Worm (Caenorhabditis elegans) whole organism, L4 larva: ENCODE results near the gene F54E4.3.

Experiments used
- D1046.2 ChIP-seq: fragments of 200-800 bp; sonication (Bioruptor generic); IDR thresholded peaks from 2 replicates; pipeline ENCODE4 v1.3.6; 2022; ENCODE audit warnings: missing genetic modification characterization, missing compliant biosample characterization
- F26F4.8 ChIP-seq: fragments of 200-800 bp; sonication (Bioruptor generic); conservative IDR thresholded peaks from 2 replicates; pipeline ENCODE4 v1.3.6; 2022; ENCODE audit warnings: missing genetic modification characterization, missing compliant biosample characterization
- F49E8.2 ChIP-seq: sonication (generic microtip); optimal IDR thresholded peaks from 2 replicates; lab custom pipeline; 2016; ENCODE audit warnings: missing compliant biosample characterization, mild to moderate bottlenecking, missing genetic modification characterization, borderline replicate concordance
- T20F7.1 ChIP-seq: fragments of 200-800 bp; sonication (Bioruptor generic); optimal IDR thresholded peaks from 2 replicates; lab custom pipeline; 2018; ENCODE audit warnings: mild to moderate bottlenecking, missing genetic modification characterization, missing compliant biosample characterization
- aha-1 ChIP-seq: fragments of 150-350 bp; peaks from one replicate; lab custom pipeline; 2014; ENCODE audit warnings: missing biosample characterization, missing genetic modification characterization
- arid-1 ChIP-seq: fragments of 200-800 bp; sonication (Bioruptor generic); conservative IDR thresholded peaks from 2 replicates; pipeline ENCODE4 v1.3.6; 2022; ENCODE audit warnings: missing genetic modification reagents, missing genetic modification characterization, missing compliant biosample characterization
- ceh-28 ChIP-seq: fragments of 150-350 bp; optimal IDR thresholded peaks from 2 replicates; lab custom pipeline; 2014; ENCODE audit warnings: missing biosample characterization, missing genetic modification reagents, missing genetic modification characterization
- ceh-44 ChIP-seq: fragments of 200-800 bp; sonication (Bioruptor generic); IDR thresholded peaks from 2 replicates; pipeline ENCODE4 v1.3.6; 2022; ENCODE audit warnings: missing genetic modification reagents, missing genetic modification characterization, missing compliant biosample characterization
- ceh-62 ChIP-seq: sonication (generic microtip); optimal IDR thresholded peaks from 2 replicates; lab custom pipeline; 2017; ENCODE audit warnings: missing biosample characterization, missing genetic modification characterization
- daf-16 ChIP-seq, 3 experiments: sonication (generic microtip); optimal IDR thresholded peaks; 2 replicates each; lab custom pipeline; 2016 to 2017; ENCODE audit warnings: missing genetic modification characterization in 3 of 3, missing genetic modification reagents in 3 of 3, mild to moderate bottlenecking in 2 of 3, missing compliant biosample characterization in 2 of 3, missing biosample characterization in 1 of 3, moderate library complexity in 1 of 3
- dmd-6 ChIP-seq: fragments of 200-800 bp; sonication (Bioruptor generic); IDR thresholded peaks from 2 replicates; pipeline ENCODE4 v1.3.6; 2022; ENCODE audit warnings: missing genetic modification reagents, missing genetic modification characterization, missing compliant biosample characterization
- dmd-8 ChIP-seq: fragments of 200-800 bp; sonication (Bioruptor generic); IDR thresholded peaks from 2 replicates; pipeline ENCODE4 v1.3.6; 2022; ENCODE audit warnings: missing genetic modification characterization, missing compliant biosample characterization
- egl-43 ChIP-seq: fragments of 200-800 bp; sonication (Bioruptor generic); IDR thresholded peaks from 2 replicates; pipeline ENCODE4 v1.3.6; 2022; ENCODE audit warnings: missing genetic modification reagents, missing genetic modification characterization, missing compliant biosample characterization
- hlh-11 ChIP-seq: fragments of 200-800 bp; sonication (Bioruptor generic); optimal IDR thresholded peaks from 2 replicates; lab custom pipeline; 2018; ENCODE audit warnings: mild to moderate bottlenecking, missing genetic modification characterization, missing compliant biosample characterization
- hlh-30 ChIP-seq: sonication (generic microtip); optimal IDR thresholded peaks from 2 replicates; lab custom pipeline; 2017; ENCODE audit warnings: antibody characterized with exemption, mild to moderate bottlenecking, missing genetic modification characterization, missing compliant biosample characterization; ENCODE audit not compliant: insufficient read depth
- lim-7 ChIP-seq: fragments of 200-800 bp; sonication (Bioruptor generic); IDR thresholded peaks from 2 replicates; pipeline ENCODE4 v1.3.6; 2022; ENCODE audit warnings: missing genetic modification characterization, missing compliant biosample characterization
- madf-5 ChIP-seq, 2 experiments: fragments of 200-800 bp; sonication (Bioruptor generic); IDR thresholded peaks; 2 replicates each; pipeline ENCODE4 v1.3.6; 2022; ENCODE audit warnings: missing compliant biosample characterization in 2 of 2, missing genetic modification characterization in 2 of 2
- mep-1 ChIP-seq: fragments of 150-350 bp; sonication (generic microtip); optimal IDR thresholded peaks from 3 replicates; lab custom pipeline; 2014; ENCODE audit warnings: missing biosample characterization, missing genetic modification characterization
- mes-2 ChIP-seq: sonication (generic microtip); optimal IDR thresholded peaks from 2 replicates; lab custom pipeline; 2016; ENCODE audit warnings: missing genotype, mild to moderate bottlenecking, missing genetic modification characterization, missing compliant biosample characterization; ENCODE audit not compliant: poor library complexity, severe bottlenecking
- nhr-41 ChIP-seq: fragments of 200-800 bp; sonication (Bioruptor generic); IDR thresholded peaks from 2 replicates; pipeline ENCODE4 v1.3.6; 2022; ENCODE audit warnings: missing genetic modification reagents, missing genetic modification characterization, missing compliant biosample characterization
- nhr-48 ChIP-seq: sonication (generic microtip); optimal IDR thresholded peaks from 2 replicates; lab custom pipeline; 2016; ENCODE audit warnings: mild to moderate bottlenecking, missing genetic modification characterization, missing compliant biosample characterization
- pha-4 ChIP-seq, 2 experiments: fragments of 150-350 bp in 1 of 2; fragments of 200-800 bp in 1 of 2; sonication (Bioruptor generic) in 1 of 2; IDR thresholded peaks in 1 of 2; optimal IDR thresholded peaks in 1 of 2; 2 replicates each; pipeline versions ENCODE4 v1.3.6 to Lab custom; 2014 to 2022; ENCODE audit warnings: missing genetic modification characterization in 2 of 2, missing genetic modification reagents in 2 of 2, missing biosample characterization in 1 of 2, missing compliant biosample characterization in 1 of 2
- pqm-1 ChIP-seq: sonication (generic microtip); optimal IDR thresholded peaks from 2 replicates; lab custom pipeline; 2017; ENCODE audit warnings: missing biosample characterization, missing genetic modification characterization
- snpc-1.2 ChIP-seq: fragments of 200-800 bp; sonication (Bioruptor generic); IDR thresholded peaks from 2 replicates; pipeline ENCODE4 v1.3.6; 2022; ENCODE audit warnings: missing genetic modification reagents, missing genetic modification characterization, missing compliant biosample characterization
- snpc-4 ChIP-seq: fragments of 150-350 bp; optimal IDR thresholded peaks from 2 replicates; lab custom pipeline; 2014; ENCODE audit warnings: missing biosample characterization, missing genetic modification characterization
- tra-1 ChIP-seq: fragments of 200-800 bp; sonication (Bioruptor generic); IDR thresholded peaks from 2 replicates; pipeline ENCODE4 v1.3.6; 2022; ENCODE audit warnings: missing genetic modification reagents, missing genetic modification characterization, missing compliant biosample characterization
- unc-62 ChIP-seq, 3 experiments: fragments of 150-350 bp in 1 of 3; sonication (generic microtip); optimal IDR thresholded peaks in 2 of 3; peaks in 1 of 3; 1 replicate in 1 of 3; 2 replicates in 2 of 3; lab custom pipeline; 2014 to 2017; ENCODE audit warnings: missing biosample characterization in 3 of 3, missing genetic modification characterization in 3 of 3, missing genetic modification reagents in 3 of 3, missing genotype in 1 of 3
- vab-7 ChIP-seq: fragments of 200-800 bp; sonication (Bioruptor generic); IDR thresholded peaks from 2 replicates; pipeline ENCODE4 v1.3.6; 2022; ENCODE audit warnings: missing genetic modification reagents, missing genetic modification characterization, missing compliant biosample characterization
- zag-1 ChIP-seq: fragments of 150-350 bp; optimal IDR thresholded peaks from 2 replicates; lab custom pipeline; 2014; ENCODE audit warnings: missing biosample characterization, missing genetic modification characterization
- zfp-3 ChIP-seq: fragments of 200-800 bp; sonication (Bioruptor generic); conservative IDR thresholded peaks from 2 replicates; pipeline ENCODE4 v1.3.6; 2022; ENCODE audit warnings: missing genetic modification reagents, missing genetic modification characterization, missing compliant biosample characterization
- zip-11 ChIP-seq: fragments of 200-800 bp; sonication (Bioruptor generic); IDR thresholded peaks from 2 replicates; pipeline ENCODE4 v1.3.6; 2022; ENCODE audit warnings: missing genetic modification characterization, missing compliant biosample characterization
- zip-2 ChIP-seq: fragments of 150-350 bp; optimal IDR thresholded peaks from 2 replicates; lab custom pipeline; 2014; ENCODE audit warnings: missing biosample characterization, missing genetic modification characterization

Gene F54E4.3

DNA sequence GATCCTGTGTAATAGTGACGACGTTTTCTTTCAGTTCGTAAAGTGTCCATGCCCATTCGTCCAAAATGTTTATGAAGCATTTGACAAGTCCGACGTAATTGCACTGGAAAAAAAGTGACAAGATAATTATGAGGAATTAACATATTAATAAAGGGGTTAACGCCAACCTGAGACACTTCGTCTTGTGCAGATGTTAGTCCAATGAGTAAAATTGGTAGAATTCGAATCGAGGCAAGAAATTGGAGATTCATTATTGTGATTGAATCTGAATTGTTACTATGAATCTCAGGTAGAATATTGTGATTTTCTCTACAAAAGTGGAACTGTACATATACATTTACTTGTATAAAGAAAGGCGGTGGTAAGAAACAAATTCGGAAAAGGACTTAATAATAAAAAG, at the start of gene F54E4.3:
F54E4.3 (minus strand) TSS at position 265 of the 400 bp plus-strand sequence.
- TF ChIP-seq F49E8.2 (tag; lab: Kevin White, UChicago) (no peak), unc-62 (GFP tag; optimal IDR thresholded peaks at IDR 0.05 in 1 of 2; lab: Kevin White, UChicago) (peak in 1 of 2 experiments; percentile 95), unc-62 (tag; optimal IDR thresholded peaks at IDR 0.05; lab: Kevin White, UChicago) (no peak)

DNA sequence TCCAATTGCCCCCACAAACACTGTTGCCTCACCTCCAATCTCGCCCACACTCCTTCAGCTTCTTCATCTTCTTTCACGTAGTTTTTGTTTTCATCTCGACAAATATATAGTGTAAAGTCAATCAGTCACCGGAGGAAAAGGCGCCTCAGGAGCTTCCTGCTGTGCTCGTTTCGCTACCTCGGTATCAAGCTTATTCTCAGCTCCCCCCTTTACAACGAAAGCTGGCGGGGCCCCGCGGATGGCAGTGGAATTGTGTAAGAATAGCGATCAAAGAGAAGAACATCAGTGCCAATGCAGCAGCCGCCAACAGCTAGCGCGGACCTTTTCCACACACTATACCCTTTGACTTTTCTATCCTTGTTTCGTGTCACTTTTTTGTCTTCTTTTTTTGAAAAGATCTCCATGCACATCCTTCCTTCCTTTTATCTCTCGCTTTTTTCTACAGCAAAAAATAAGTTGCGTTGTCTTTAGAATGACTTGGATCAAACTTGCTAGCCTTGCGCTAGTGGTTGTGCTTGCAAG, 48.2 kb upstream of the F54E4.3 start, which contains the start of gene csq-1:
csq-1 (plus strand) TSS at position 472 of the 522 bp plus-strand sequence.
- no peak for TF ChIP-seq pqm-1 (tag; lab: Kevin White, UChicago)
- TF ChIP-seq aha-1 (tag; lab: Kevin White, UChicago), result peak; percentile 68
- TF ChIP-seq hlh-11 (tag; lab: Kevin White, UChicago), result peak; percentile 24
- no peak for TF ChIP-seq nhr-48 (tag; lab: Kevin White, UChicago)
- no peak for TF ChIP-seq zag-1 (tag; lab: Kevin White, UChicago)
- 0 out of 2 replicates have a peak, but pooled peaks have one; percentile 24 for TF ChIP-seq snpc-1.2
- peak in 1 of 2 experiments; percentile 34 for TF ChIP-seq daf-16 (GFP tag; optimal IDR thresholded peaks at IDR 0.05; lab: Kevin White, UChicago)
- no peak for TF ChIP-seq daf-16 (tag; optimal IDR thresholded peaks at IDR 0.05; lab: Kevin White, UChicago)
- TF ChIP-seq, all 104 proteins: peak for 4

DNA sequence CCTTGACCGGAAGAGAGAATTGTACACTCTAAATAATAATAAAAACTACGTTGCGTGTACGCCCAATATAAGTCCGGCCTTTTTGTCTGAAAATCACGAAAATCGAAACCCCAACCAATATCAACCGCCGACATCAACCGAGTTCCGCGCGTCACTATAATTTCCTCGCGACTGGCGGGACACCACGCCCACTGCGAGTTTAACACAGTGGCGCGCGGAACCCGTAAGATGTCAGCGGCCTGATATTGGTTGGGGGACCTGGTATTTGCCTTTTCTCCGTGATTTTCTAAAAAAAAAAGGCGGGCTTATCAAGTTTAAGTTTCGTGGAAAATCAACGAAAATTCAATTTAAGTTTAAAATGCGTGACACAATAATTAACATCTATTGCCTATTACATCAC, 44.3 kb upstream of the F54E4.3 start:
- peak; percentile 52 for TF ChIP-seq snpc-4
- TF ChIP-seq ceh-28 (tag; lab: Kevin White, UChicago), result no peak

DNA sequence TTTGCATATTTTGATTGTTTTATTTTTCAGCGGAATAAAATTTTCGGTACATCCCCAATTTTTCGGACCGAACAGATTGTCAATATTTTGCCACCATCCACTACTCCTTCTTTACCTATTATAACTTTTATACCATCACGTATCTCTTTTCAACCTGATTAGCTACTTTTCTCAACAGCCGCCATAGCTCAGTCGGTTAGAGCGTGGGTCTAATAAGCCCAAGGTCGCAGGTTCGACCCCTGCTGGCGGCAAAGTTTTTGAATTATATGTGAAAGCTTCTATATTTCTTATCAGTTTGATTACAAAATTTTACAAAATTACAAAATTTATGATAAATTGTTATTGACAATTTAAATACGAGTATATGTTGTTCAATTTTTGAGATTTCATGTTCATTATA, 42.8 kb upstream of the F54E4.3 start:
- TF ChIP-seq zfp-3 (GFP tag; lab: Robert Waterston, UW) (peak; percentile 52; the same call in 1 of the 2 replicates), D1046.2 (GFP tag; lab: Robert Waterston, UW) (no peak), lim-7 (GFP tag; lab: Robert Waterston, UW) (peak; percentile 68; the same call in 1 of the 2 replicates), mes-2 (peak; percentile 64), daf-16 (GFP tag; optimal IDR thresholded peaks at IDR 0.05; lab: Kevin White, UChicago) (peak; percentile 9 to 47), daf-16 (tag; optimal IDR thresholded peaks at IDR 0.05; lab: Kevin White, UChicago) (no peak), ceh-44 (GFP tag; lab: Robert Waterston, UW) (no peak), pqm-1 (tag; lab: Kevin White, UChicago) (no peak), dmd-8 (peak; percentile 71; the same call in 1 of the 2 replicates), mep-1 (tag; lab: Kevin White, UChicago) (no peak), madf-5 (GFP tag; IDR thresholded peaks at IDR 0.05; lab: Robert Waterston, UW) (0 out of 4 replicates have a peak, but pooled peaks of 1 of the 2 experiments have one; percentile 42), egl-43 (peak; percentile 62; the same call in 1 of the 2 replicates), tra-1 (GFP tag; lab: Robert Waterston, UW) (0 out of 2 replicates have a peak, but pooled peaks have one; percentile 8), zip-11 (GFP tag; lab: Robert Waterston, UW) (no peak), nhr-41 (GFP tag; lab: Robert Waterston, UW) (0 out of 2 replicates have a peak, but pooled peaks have one; percentile 21), arid-1 (GFP tag; lab: Robert Waterston, UW) (peak; percentile 73; the same call in 1 of the 2 replicates), vab-7 (GFP tag; lab: Robert Waterston, UW) (peak; percentile 54; the same call in 1 of the 2 replicates), pha-4 (GFP tag; IDR thresholded peaks at IDR 0.05; lab: Robert Waterston, UW) (peak; percentile 81), pha-4 (tag; optimal IDR thresholded peaks at IDR 0.05; lab: Kevin White, UChicago) (no peak), zip-2 (tag; lab: Kevin White, UChicago) (peak; percentile 25), ceh-62 (no peak), dmd-6 (GFP tag; lab: Robert Waterston, UW) (peak; percentile 33; the same call in 1 of the 2 replicates), snpc-1.2 (peak; percentile 73), F26F4.8 (GFP tag; lab: Robert Waterston, UW) (peak; percentile 66; the same call in 1 of the 2 replicates), T20F7.1 (GFP tag; lab: Kevin White, UChicago) (no peak), aha-1 (tag; lab: Kevin White, UChicago) (no peak), hlh-30 (tag; lab: Kevin White, UChicago) (peak; percentile 29)
